Worm (Caenorhabditis elegans): ENCODE measurements around the gene srlf-32.

DNA sequence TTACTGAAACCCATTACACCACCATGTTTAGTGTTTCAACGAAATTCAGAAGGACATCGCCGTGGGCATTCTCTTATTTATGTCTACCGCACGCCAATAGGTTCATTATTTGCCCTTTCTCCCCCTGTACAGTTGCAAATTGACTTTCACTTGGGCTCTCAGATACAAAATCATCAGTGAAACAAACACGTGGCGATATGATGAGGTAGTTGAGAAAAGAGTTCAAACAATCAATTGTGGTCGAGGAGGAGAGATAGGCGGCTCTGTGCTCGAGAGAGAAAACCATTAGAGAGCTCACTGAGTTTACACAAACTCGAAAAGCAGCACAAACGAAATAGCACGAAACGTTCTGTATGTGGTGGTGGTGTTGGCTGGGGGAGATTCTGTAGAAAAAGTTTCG, 31.2 kb downstream of the srlf-32 start:
- no peak for TF ChIP-seq flt-1 (GFP tag; IDR thresholded peaks at IDR 0.05)
- no peak for TF ChIP-seq med-1 (GFP tag; optimal IDR thresholded peaks at IDR 0.05; ENCODE audit: insufficient read depth)
- no peak for TF ChIP-seq klf-2 (GFP tag; conservative IDR thresholded peaks at IDR 0.05)
- TF ChIP-seq T22C8.4 (GFP tag; IDR thresholded peaks at IDR 0.05), result no peak
- no peak for TF ChIP-seq ref-1 (GFP tag; conservative IDR thresholded peaks at IDR 0.05)
- no peak for TF ChIP-seq cog-1 (tag; optimal IDR thresholded peaks at IDR 0.05)
